Fruit fly (Drosophila melanogaster) whole organism, larva: ENCODE results near the gene kirre.

Experiments used
- noc ChIP-seq: fragments of 200-800 bp; sonication (Bioruptor generic); optimal IDR thresholded peaks from 3 replicates; lab custom pipeline; 2019; ENCODE audit warnings: missing biosample characterization, mild to moderate bottlenecking, missing genetic modification characterization, moderate library complexity

kirre gene

DNA sequence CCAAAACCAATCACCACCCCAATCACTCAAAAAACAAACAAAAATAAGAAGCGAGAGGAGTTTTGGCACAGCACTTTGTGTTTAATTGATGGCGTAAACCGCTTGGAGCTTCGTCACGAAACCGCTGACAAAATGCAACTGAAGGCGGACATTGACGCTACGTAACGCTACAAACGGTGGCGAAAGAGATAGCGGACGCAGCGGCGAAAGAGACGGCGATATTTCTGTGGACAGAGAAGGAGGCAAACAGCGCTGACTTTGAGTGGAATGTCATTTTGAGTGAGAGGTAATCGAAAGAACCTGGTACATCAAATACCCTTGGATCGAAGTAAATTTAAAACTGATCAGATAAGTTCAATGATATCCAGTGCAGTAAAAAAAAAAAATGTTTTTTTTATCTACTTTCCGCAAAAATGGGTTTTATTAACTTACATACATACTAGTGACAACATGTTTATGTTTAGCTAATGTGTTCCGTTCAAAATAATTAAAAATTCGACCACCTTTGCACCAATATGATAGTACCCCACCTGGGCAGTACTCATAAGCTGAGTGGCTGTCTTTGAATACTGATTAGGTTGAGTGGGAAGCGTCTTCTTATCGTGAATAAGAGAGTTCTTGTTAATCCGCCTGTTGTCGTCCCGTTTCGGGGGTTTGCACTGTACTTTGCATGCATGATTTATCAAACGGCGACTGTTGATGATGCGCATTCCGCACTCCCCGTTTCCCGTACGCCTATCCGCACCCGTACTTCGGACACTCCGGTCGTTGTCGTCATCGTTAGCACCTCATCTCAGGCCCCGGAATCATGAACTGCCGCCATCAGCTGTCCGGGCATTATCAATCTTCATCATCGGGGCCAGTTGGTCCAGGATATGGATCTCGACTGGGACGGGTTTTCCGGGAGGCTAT lies 56.4 kb downstream of the kirre start, which contains the start of gene w:
TSS of gene w (minus strand) at position 122 of the 912 bp plus-strand sequence.
- TF ChIP-seq noc (tag; lab: Kevin White, UChicago): no peak

DNA sequence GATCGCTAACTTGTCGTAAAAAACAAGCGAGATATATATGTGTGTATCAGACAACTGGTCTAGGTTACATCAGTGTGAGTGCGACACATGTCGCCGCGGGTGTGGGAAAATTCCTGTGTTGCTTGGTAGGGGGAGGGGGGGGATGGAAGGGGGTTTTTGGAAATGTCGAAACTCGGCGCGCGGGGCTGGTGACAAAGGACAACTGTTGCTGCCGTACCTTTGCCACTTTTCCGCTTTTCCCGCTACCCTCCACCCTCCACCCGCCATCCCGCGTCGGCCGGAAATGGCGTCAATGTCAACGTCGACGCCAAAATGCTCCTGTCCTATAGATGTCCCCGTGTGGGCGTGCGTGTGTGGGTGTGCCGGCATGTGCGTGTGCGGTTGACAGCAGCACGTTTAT lies 62.8 kb downstream of the kirre start:
- no peak for TF ChIP-seq noc (tag; lab: Kevin White, UChicago)

dm6 chrX:2803776-2804175 lies 63.6 kb downstream of the kirre start:
- TF ChIP-seq noc (tag; lab: Kevin White, UChicago): no peak

DNA sequence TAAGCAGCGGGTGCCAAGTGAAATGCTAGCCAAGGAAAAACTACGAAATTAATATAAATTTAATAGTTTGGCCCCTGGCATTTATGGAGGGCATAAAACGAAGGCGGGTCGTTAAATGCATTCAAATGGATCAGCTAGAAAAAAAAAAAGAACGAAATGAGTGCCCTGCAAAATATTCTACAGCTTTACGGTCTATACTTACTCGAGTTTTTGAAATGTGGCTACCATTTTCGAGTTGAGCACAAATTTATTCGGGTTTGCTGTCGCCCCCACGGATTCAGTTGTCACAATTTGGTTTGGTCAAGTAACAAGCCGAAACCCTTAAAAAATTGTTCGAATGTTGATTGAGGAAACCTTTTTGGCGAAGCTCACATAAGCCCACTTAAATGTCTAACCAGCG lies 69.4 kb downstream of the kirre start, which contains the start of gene CG12498:
TSS of gene CG12498 (plus strand) at position 301 of the 400 bp plus-strand sequence.
- no peak for TF ChIP-seq noc (tag; lab: Kevin White, UChicago)

dm6 chrX:2811059-2811458 lies 70.9 kb downstream of the kirre start:
- no peak for TF ChIP-seq noc (tag; lab: Kevin White, UChicago)

dm6 chrX:2811703-2812102 lies 71.5 kb downstream of the kirre start:
- TF ChIP-seq noc (tag; lab: Kevin White, UChicago): no peak

dm6 chrX:2813106-2813505 lies 72.9 kb downstream of the kirre start:
- no peak for TF ChIP-seq noc (tag; lab: Kevin White, UChicago)

- TF ChIP-seq noc (tag; lab: Kevin White, UChicago): no peak
Observed at dm6 chrX:2814423-2814822, 74.2 kb downstream of the kirre start.

DNA sequence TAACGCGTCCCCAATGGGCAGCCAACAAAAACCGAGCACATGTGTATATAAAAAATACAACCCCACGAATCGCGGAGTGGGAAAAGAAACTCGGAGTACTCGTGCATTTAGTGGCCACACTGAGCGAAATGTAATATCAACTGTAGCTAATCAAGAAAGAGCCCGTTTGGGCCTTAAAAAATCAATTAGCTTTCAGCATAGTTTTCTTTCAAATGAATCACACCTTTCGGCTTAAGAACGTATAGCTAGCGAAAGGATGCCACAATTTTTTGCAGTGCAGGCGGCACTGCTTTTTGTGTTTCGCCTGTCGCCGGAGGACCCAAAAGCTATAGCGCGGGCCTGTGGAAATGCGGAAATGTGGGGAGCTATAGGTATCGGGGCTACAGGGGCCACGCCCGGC lies 120.8 kb downstream of the kirre start:
- no peak for TF ChIP-seq noc (tag; lab: Kevin White, UChicago)

dm6 chrX:2869430-2869829 lies 129.2 kb downstream of the kirre start:
- TF ChIP-seq noc (tag; lab: Kevin White, UChicago): no peak

dm6 chrX:2872753-2873152 lies 132.6 kb downstream of the kirre start, which contains the start of gene CG14416:
CG14416 (minus strand) TSS chrX:2872853.
- no peak for TF ChIP-seq noc (tag; lab: Kevin White, UChicago)

DNA sequence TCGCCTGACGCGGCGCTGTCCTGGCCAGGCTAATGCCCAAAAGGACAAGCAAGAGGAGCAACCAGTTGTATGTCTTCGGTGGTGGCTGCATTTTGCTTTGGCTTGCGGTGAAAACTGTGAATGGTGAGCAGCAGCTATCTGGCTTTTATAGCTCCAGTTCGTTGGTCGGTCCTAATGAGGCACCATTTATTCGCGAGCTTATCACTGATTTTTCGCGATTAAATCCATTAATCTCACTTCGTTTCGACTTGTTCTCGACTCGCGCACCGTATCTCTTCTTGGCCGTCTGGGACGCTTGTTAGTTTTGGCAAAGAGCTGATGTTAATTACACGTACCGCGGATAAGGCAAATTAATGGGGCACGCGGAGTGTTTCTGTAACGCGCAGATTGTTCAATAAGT lies 136.2 kb downstream of the kirre start, which contains the start of gene CG14417:
TSS of gene CG14417 (minus strand) at position 101 of the 400 bp plus-strand sequence.
- TF ChIP-seq noc (tag; lab: Kevin White, UChicago): no peak

dm6 chrX:2877070-2877469 lies 136.9 kb downstream of the kirre start:
- TF ChIP-seq noc (tag; lab: Kevin White, UChicago): no peak

DNA sequence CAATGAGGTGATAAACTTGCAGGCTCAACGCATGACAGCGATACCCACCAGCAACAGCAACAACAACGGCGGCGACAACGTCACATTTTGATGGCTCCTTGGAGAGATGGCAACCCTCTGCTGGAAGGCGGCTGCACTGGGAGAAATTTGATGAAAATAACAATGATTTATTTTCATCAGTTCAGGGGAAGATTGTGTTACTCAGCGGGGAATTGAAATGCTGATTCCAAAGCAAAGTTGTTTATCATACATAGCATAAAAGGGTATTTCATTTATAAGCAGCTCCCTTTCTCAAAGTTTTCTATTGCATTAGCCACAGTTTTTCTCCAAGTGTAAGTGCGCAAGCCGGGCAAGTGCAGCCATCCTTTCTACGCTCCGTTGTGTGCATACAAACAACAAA lies 140.5 kb downstream of the kirre start:
- no peak for TF ChIP-seq noc (tag; lab: Kevin White, UChicago)

- no peak for TF ChIP-seq noc (tag; lab: Kevin White, UChicago)
Observed at dm6 chrX:2882516-2882915, 142.3 kb downstream of the kirre start.

DNA sequence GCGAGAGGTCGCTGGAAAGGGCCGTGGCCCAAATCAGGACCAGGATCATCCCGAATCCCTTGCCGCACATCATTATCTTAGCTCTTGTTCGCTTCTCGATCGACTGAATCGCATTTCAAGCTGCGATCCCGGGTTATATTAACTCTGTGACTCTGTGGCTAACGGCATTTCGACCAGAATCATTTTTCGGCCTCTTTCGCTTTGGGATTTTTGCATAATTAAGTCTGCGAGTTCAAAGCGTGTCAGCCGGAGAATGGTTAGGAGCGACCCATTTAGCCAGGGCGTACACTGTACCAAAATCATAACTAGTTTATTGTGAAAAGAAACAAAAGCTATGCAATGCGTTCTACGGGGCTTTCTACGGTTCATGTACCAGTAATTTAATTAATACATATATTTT lies 143.4 kb downstream of the kirre start, which contains the start of gene CG14418:
TSS of gene CG14418 (minus strand) at position 101 of the 400 bp plus-strand sequence.
- no peak for TF ChIP-seq noc (tag; lab: Kevin White, UChicago)

dm6 chrX:2885814-2886213 lies 145.6 kb downstream of the kirre start, which contains the start of gene CG14419:
CG14419 (minus strand) TSS chrX:2885914.
- no peak for TF ChIP-seq noc (tag; lab: Kevin White, UChicago)
